Fruit fly (Drosophila melanogaster) whole organism, embryonic: Measurements from ENCODE around the gene CG10602.

Experiments
- CG10274 ChIP-seq: fragments of 200-800 bp; sonication (Bioruptor generic); optimal IDR thresholded peaks from 3 replicates; lab custom pipeline; 2017; ENCODE audit warnings: missing biosample characterization, mild to moderate bottlenecking, missing genetic modification characterization
- CG10565 ChIP-seq: fragments of 200-800 bp; sonication (Bioruptor generic); optimal IDR thresholded peaks from 3 replicates; lab custom pipeline; 2016; ENCODE audit warnings: missing biosample characterization, mild to moderate bottlenecking, missing genetic modification characterization
- CG10979 ChIP-seq: fragments of 200-800 bp; sonication (Bioruptor generic); optimal IDR thresholded peaks from 2 replicates; lab custom pipeline; 2018; ENCODE audit warnings: missing biosample characterization, mild to moderate bottlenecking, missing genetic modification characterization, moderate library complexity
- CG12391 ChIP-seq: fragments of 200-800 bp; sonication (Bioruptor generic); optimal IDR thresholded peaks from 3 replicates; lab custom pipeline; 2018; ENCODE audit warnings: missing biosample characterization, mild to moderate bottlenecking, missing genetic modification characterization, moderate library complexity
- CG12659 ChIP-seq: fragments of 200-800 bp; sonication (Bioruptor generic); optimal IDR thresholded peaks from 3 replicates; lab custom pipeline; 2017; ENCODE audit warnings: mild to moderate bottlenecking, missing biosample characterization, missing genetic modification reagents, missing genetic modification characterization
- CG14710 ChIP-seq: fragments of 200-800 bp; sonication (Bioruptor generic); optimal IDR thresholded peaks from 3 replicates; lab custom pipeline; 2019; ENCODE audit warnings: missing biosample characterization, mild to moderate bottlenecking, missing genetic modification characterization, moderate library complexity
- CG15011 ChIP-seq: fragments of 200-800 bp; sonication (Bioruptor generic); optimal IDR thresholded peaks from 3 replicates; lab custom pipeline; 2018; ENCODE audit warnings: missing biosample characterization, mild to moderate bottlenecking, missing genetic modification characterization
- CG15479 ChIP-seq: fragments of 200-800 bp; sonication (Bioruptor generic); optimal IDR thresholded peaks from 3 replicates; lab custom pipeline; 2019; ENCODE audit warnings: missing biosample characterization, mild to moderate bottlenecking, missing genetic modification characterization, moderate library complexity
- CG17568 ChIP-seq: fragments of 200-800 bp; sonication (Bioruptor generic); optimal IDR thresholded peaks from 2 replicates; lab custom pipeline; 2018; ENCODE audit warnings: missing biosample characterization, mild to moderate bottlenecking, missing genetic modification characterization, moderate library complexity
- CG18011 ChIP-seq: fragments of 200-800 bp; sonication (Bioruptor generic); optimal IDR thresholded peaks from 2 replicates; lab custom pipeline; 2017; ENCODE audit warnings: missing biosample characterization, missing genetic modification characterization, mild to moderate bottlenecking, moderate library complexity, missing genotype
- CG18599 ChIP-seq: fragments of 200-800 bp; sonication (Bioruptor generic); optimal IDR thresholded peaks from 3 replicates; lab custom pipeline; 2017; ENCODE audit warnings: missing biosample characterization, missing genetic modification characterization, mild to moderate bottlenecking, moderate library complexity, missing genetic modification reagents
- CG2875 ChIP-seq: fragments of 200-800 bp; sonication (Bioruptor generic); optimal IDR thresholded peaks from 2 replicates; lab custom pipeline; 2017; ENCODE audit warnings: missing biosample characterization, mild to moderate bottlenecking, missing genetic modification characterization, missing genetic modification reagents
- CG3065 ChIP-seq: fragments of 200-800 bp; sonication (Bioruptor generic); optimal IDR thresholded peaks from 2 replicates; lab custom pipeline; 2016; ENCODE audit warnings: missing biosample characterization, missing genetic modification characterization
- CG6654 ChIP-seq: fragments of 200-800 bp; sonication (Bioruptor generic); optimal IDR thresholded peaks from 2 replicates; lab custom pipeline; 2017; ENCODE audit warnings: missing biosample characterization, mild to moderate bottlenecking, missing genetic modification characterization
- CG8281 ChIP-seq: fragments of 200-800 bp; sonication (Bioruptor generic); optimal IDR thresholded peaks from 2 replicates; lab custom pipeline; 2018; ENCODE audit warnings: missing biosample characterization, mild to moderate bottlenecking, missing genetic modification characterization, moderate library complexity
- CG9609 ChIP-seq: fragments of 200-800 bp; sonication (Bioruptor generic); optimal IDR thresholded peaks from 3 replicates; lab custom pipeline; 2016; ENCODE audit warnings: missing biosample characterization, missing genetic modification characterization
- CG9932 ChIP-seq: fragments of 200-800 bp; sonication (Bioruptor generic); IDR thresholded peaks from 2 replicates; pipeline ENCODE4 v1.3.6; 2022; ENCODE audit warnings: missing biosample characterization, missing genetic modification characterization
- Dek ChIP-seq: fragments of 200-800 bp; sonication (Bioruptor generic); optimal IDR thresholded peaks from 3 replicates; lab custom pipeline; 2019; ENCODE audit warnings: missing biosample characterization, mild to moderate bottlenecking, missing genetic modification characterization, moderate library complexity
- Fer3 ChIP-seq: fragments of 200-800 bp; sonication (Bioruptor generic); optimal IDR thresholded peaks from 2 replicates; lab custom pipeline; 2018; ENCODE audit warnings: missing biosample characterization, mild to moderate bottlenecking, missing genetic modification characterization, moderate library complexity
- Nf-YC ChIP-seq: fragments of 200-800 bp; optimal IDR thresholded peaks from 3 replicates; lab custom pipeline; 2019; ENCODE audit warnings: missing biosample characterization, mild to moderate bottlenecking, missing genetic modification characterization, moderate library complexity
- NfI ChIP-seq: fragments of 200-800 bp; sonication (Bioruptor generic); optimal IDR thresholded peaks from 3 replicates; lab custom pipeline; 2018; ENCODE audit warnings: missing biosample characterization, mild to moderate bottlenecking, missing genetic modification characterization, moderate library complexity
- Rfx ChIP-seq: fragments of 200-800 bp; sonication (Bioruptor generic); IDR thresholded peaks from 2 replicates; pipeline ENCODE4 v1.3.6; 2022; ENCODE audit warnings: missing biosample characterization, missing genetic modification characterization
- Stat92E ChIP-seq, 3 experiments: fragments of >200 bp in 2 of 3; fragments of 200-800 bp in 1 of 3; sonication (Bioruptor generic) in 1 of 3; optimal IDR thresholded peaks; 2 replicates each; lab custom pipeline; 2017 to 2019; ENCODE audit warnings: missing biosample characterization in 3 of 3, missing genetic modification characterization in 3 of 3, mild to moderate bottlenecking in 1 of 3, moderate library complexity in 1 of 3
- Trl ChIP-seq, 3 experiments: fragments of >200 bp in 2 of 3; fragments of 200-800 bp in 1 of 3; sonication (Bioruptor generic) in 1 of 3; optimal IDR thresholded peaks; 2 replicates in 1 of 3; 3 replicates in 2 of 3; lab custom pipeline; 2016 to 2017; ENCODE audit warnings: missing biosample characterization in 1 of 3, missing genetic modification characterization in 1 of 3
- croc ChIP-seq: fragments of 200-800 bp; sonication (Bioruptor generic); conservative IDR thresholded peaks from 3 replicates; pipeline ENCODE4 v1.3.6; 2022; ENCODE audit warnings: missing biosample characterization, missing genetic modification characterization
- eve ChIP-seq, 2 experiments: fragments of >200 bp; optimal IDR thresholded peaks; 2 replicates each; lab custom pipeline; 2017; ENCODE audit warnings: missing biosample characterization in 2 of 2, missing genetic modification characterization in 2 of 2
- fd96Cb ChIP-seq: fragments of 200-800 bp; sonication (Bioruptor generic); optimal IDR thresholded peaks from 2 replicates; lab custom pipeline; 2018; ENCODE audit warnings: missing biosample characterization, mild to moderate bottlenecking, missing genetic modification characterization, moderate library complexity
- gsb ChIP-seq: fragments of 200-800 bp; sonication (Bioruptor generic); IDR thresholded peaks from 2 replicates; pipeline ENCODE4 v1.3.6; 2022; ENCODE audit warnings: missing biosample characterization, missing genetic modification characterization
- kah ChIP-seq: fragments of 200-800 bp; sonication (Bioruptor generic); optimal IDR thresholded peaks from 2 replicates; lab custom pipeline; 2018; ENCODE audit warnings: missing biosample characterization, mild to moderate bottlenecking, missing genetic modification characterization
- lmd ChIP-seq: fragments of 200-800 bp; sonication (Bioruptor generic); IDR thresholded peaks from 2 replicates; pipeline ENCODE4 v1.3.6; 2022; ENCODE audit warnings: missing biosample characterization, missing genetic modification characterization
- lola ChIP-seq, 3 experiments: fragments of >200 bp in 2 of 3; fragments of 200-800 bp in 1 of 3; sonication (Bioruptor generic) in 1 of 3; optimal IDR thresholded peaks; 2 replicates each; lab custom pipeline; 2017 to 2019; ENCODE audit warnings: missing biosample characterization in 3 of 3, missing genetic modification characterization in 3 of 3, mild to moderate bottlenecking in 1 of 3, moderate library complexity in 1 of 3
- p53 ChIP-seq: fragments of 200-800 bp; sonication (Bioruptor generic); optimal IDR thresholded peaks from 2 replicates; lab custom pipeline; 2016; ENCODE audit warnings: missing biosample characterization, missing genetic modification characterization
- phol ChIP-seq: fragments of 200-800 bp; sonication (Bioruptor generic); optimal IDR thresholded peaks from 3 replicates; lab custom pipeline; 2018; ENCODE audit warnings: missing biosample characterization, mild to moderate bottlenecking, missing genetic modification characterization, moderate library complexity
- pum ChIP-seq: fragments of 200-800 bp; sonication (Bioruptor generic); optimal IDR thresholded peaks from 2 replicates; lab custom pipeline; 2016; ENCODE audit warnings: missing biosample characterization, missing genetic modification characterization
- sd ChIP-seq: fragments of 200-800 bp; sonication (Bioruptor generic); optimal IDR thresholded peaks from 3 replicates; lab custom pipeline; 2018; ENCODE audit warnings: missing biosample characterization, mild to moderate bottlenecking, missing genetic modification characterization, moderate library complexity
- sens-2 ChIP-seq: fragments of 200-800 bp; sonication (Bioruptor generic); IDR thresholded peaks from 2 replicates; pipeline ENCODE4 v1.3.6; 2022; ENCODE audit warnings: missing biosample characterization, missing genetic modification characterization
- slbo ChIP-seq: fragments of 200-800 bp; sonication (Bioruptor generic); IDR thresholded peaks from 2 replicates; pipeline ENCODE4 v1.3.6; 2022; ENCODE audit warnings: missing biosample characterization, missing genetic modification characterization
- sob ChIP-seq: fragments of 200-800 bp; sonication (Bioruptor generic); IDR thresholded peaks from 2 replicates; pipeline ENCODE4 v1.3.6; 2022; ENCODE audit warnings: missing biosample characterization, missing genetic modification characterization
- ssp ChIP-seq: fragments of 200-800 bp; sonication (Bioruptor generic); IDR thresholded peaks from 2 replicates; pipeline ENCODE4 v1.3.6; 2022; ENCODE audit warnings: missing biosample characterization, missing genetic modification characterization
- tio ChIP-seq: fragments of 200-800 bp; sonication (Bioruptor generic); optimal IDR thresholded peaks from 2 replicates; lab custom pipeline; 2017; ENCODE audit warnings: missing biosample characterization, missing genetic modification characterization, inconsistent platforms
- tup ChIP-seq: fragments of 200-800 bp; sonication (Bioruptor generic); optimal IDR thresholded peaks from 2 replicates; lab custom pipeline; 2016; ENCODE audit warnings: missing biosample characterization, mild to moderate bottlenecking, missing genetic modification characterization, moderate library complexity
- unpg ChIP-seq: fragments of 200-800 bp; sonication (Bioruptor generic); optimal IDR thresholded peaks from 3 replicates; lab custom pipeline; 2018; ENCODE audit warnings: missing biosample characterization, mild to moderate bottlenecking, missing genetic modification characterization, moderate library complexity
- usp ChIP-seq: fragments of >200 bp; optimal IDR thresholded peaks from 2 replicates; lab custom pipeline; 2017; ENCODE audit warnings: missing biosample characterization, missing genetic modification characterization
- zen2 ChIP-seq: fragments of 200-800 bp; sonication (Bioruptor generic); IDR thresholded peaks from 3 replicates; pipeline ENCODE4 v1.3.6; 2022; ENCODE audit warnings: missing biosample characterization, missing genetic modification characterization; ENCODE audit not compliant: partially characterized antibody
- zfh1 ChIP-seq: fragments of 200-800 bp; sonication (Bioruptor generic); IDR thresholded peaks from 3 replicates; pipeline ENCODE4 v1.3.6; 2022; ENCODE audit warnings: missing biosample characterization, missing genetic modification characterization
- zfh2 ChIP-seq: fragments of 200-800 bp; sonication (Bioruptor generic); optimal IDR thresholded peaks from 2 replicates; lab custom pipeline; 2016; ENCODE audit warnings: missing biosample characterization, missing genetic modification characterization

Gene CG10602

DNA sequence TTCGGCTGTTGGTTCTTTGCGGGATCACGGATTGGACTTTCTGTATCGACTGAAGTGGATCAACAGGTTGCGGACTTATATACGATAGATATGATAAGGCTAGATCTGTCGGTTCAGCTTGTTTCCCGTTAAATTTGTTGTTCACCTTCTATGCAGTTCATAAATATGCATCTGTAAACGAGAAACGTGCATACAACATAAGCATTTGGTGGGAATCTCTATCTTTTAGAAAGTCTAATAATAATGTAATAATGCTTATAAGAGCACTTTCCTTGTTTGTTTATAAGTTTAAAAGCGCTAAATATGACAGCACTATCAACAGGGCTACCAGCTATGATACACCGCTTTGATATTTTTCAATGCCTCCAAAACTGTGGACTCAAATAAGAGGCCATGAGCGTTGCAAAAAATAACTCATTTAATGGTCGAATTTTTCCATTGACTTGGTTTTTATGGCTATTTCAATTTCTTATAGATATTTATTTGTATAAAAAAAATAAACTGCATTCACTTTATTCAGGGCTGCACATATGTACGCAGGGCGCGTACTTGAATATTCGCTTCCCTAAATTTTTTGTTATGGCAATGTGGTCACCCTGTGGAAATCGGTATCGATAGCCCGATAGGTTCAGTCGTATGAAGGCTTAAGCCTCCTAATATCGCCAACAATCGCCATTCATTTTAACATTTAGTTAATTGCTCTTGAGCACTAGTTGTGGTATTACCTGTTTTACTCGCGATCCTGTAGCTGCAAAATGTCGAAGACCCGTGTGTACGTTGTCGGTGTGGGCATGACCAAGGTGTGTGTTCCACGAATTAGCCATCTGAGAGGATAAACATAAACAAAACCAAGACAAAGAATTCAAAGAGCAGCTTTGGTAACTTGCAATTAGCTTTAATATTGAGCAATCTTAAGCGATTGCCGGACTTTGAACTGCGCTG is 28.2 kb downstream of the CG10602 start, which contains the start of the genes CG17597 and ScpX (continued):
- TF ChIP-seq CG18599 (GFP tag; lab: Kevin White, UChicago) (peak; percentile 63), kah (GFP tag; lab: Kevin White, UChicago) (peak; percentile 99), Stat92E (GFP tag; optimal IDR thresholded peaks at IDR 0.05; lab: Kevin White, UChicago) (no peak), ssp (GFP tag; lab: Robert Waterston, UW) (peak; percentile 41), zen2 (GFP tag; lab: Robert Waterston, UW) (peak; percentile 81), CG3065 (GFP tag; lab: Kevin White, UChicago) (peak; percentile 52), CG12391 (tag; lab: Kevin White, UChicago) (peak; percentile 80), gsb (GFP tag; lab: Robert Waterston, UW) (no peak), zfh1 (GFP tag; lab: Robert Waterston, UW) (peak; percentile 55; the same call in 2 of the 3 replicates), CG18011 (peak; percentile 36), unpg (GFP tag; lab: Kevin White, UChicago) (peak; percentile 68), CG10565 (GFP tag; lab: Kevin White, UChicago) (no peak), p53 (GFP tag; lab: Kevin White, UChicago) (peak; percentile 28), usp (no peak), CG17568 (GFP tag; lab: Kevin White, UChicago) (peak; percentile 20), CG8281 (tag; lab: Kevin White, UChicago) (peak; percentile 34), CG12659 (GFP tag; lab: Kevin White, UChicago) (peak; percentile 81), CG14710 (tag; lab: Kevin White, UChicago) (peak; percentile 82), phol (peak; percentile 67), CG15011 (GFP tag; lab: Kevin White, UChicago) (peak; percentile 39), CG10274 (no peak), lola (GFP tag; optimal IDR thresholded peaks at IDR 0.05; lab: Kevin White, UChicago) (peak in 1 of 3 experiments; percentile 71), sd (tag; lab: Kevin White, UChicago) (no peak), fd96Cb (tag; lab: Kevin White, UChicago) (peak; percentile 40), Nf-YC (peak; percentile 59), Trl (optimal IDR thresholded peaks at IDR 0.05; lab: Kevin White, UChicago) (no peak), Trl (GFP tag; optimal IDR thresholded peaks at IDR 0.05; lab: Kevin White, UChicago) (peak; percentile 61), croc (peak; percentile 16; the same call in 1 of the 3 replicates), Rfx (GFP tag; lab: Robert Waterston, UW) (peak; percentile 57), sob (0 out of 2 replicates have a peak, but pooled peaks have one; percentile 45), Fer3 (tag; lab: Kevin White, UChicago) (peak; percentile 48), sens-2 (GFP tag; lab: Robert Waterston, UW) (no peak), Dek (tag; lab: Kevin White, UChicago) (peak; percentile 47), slbo (GFP tag; lab: Robert Waterston, UW) (peak; percentile 67), NfI (peak; percentile 52), CG2875 (peak; percentile 35), tup (GFP tag; lab: Kevin White, UChicago) (peak; percentile 37), pum (GFP tag; lab: Kevin White, UChicago) (peak; percentile 59), CG6654 (GFP tag; lab: Kevin White, UChicago) (peak; percentile 99), CG9932 (GFP tag; lab: Robert Waterston, UW) (peak; percentile 61), tio (GFP tag; lab: Kevin White, UChicago) (no peak), lmd (peak; percentile 70), eve (GFP tag; optimal IDR thresholded peaks at IDR 0.05; lab: Kevin White, UChicago) (no peak), CG9609 (peak; percentile 32), CG10979 (tag; lab: Kevin White, UChicago) (peak; percentile 39), zfh2 (GFP tag; lab: Kevin White, UChicago) (peak; percentile 71), CG15479 (GFP tag; lab: Kevin White, UChicago) (no peak)
